Worm (Caenorhabditis elegans) whole organism, mixed stage, embryonic: ENCODE data around the gene K08H10.10.
A peak's percentile ranks its signal among the peaks of the same experiment; 100 is the strongest.

Source experiments
- bed-3 ChIP-seq: fragments of 200-800 bp; sonication (Bioruptor generic); optimal IDR thresholded peaks from 3 replicates; lab custom pipeline; 2018; ENCODE audit warnings: mild to moderate bottlenecking, missing genetic modification characterization, moderate library complexity, missing compliant biosample characterization
- blmp-1 ChIP-seq: fragments of 150-350 bp; optimal IDR thresholded peaks from 2 replicates; lab custom pipeline; 2014; ENCODE audit warnings: missing biosample characterization, missing genetic modification characterization
- elt-3 ChIP-seq: fragments of 150-350 bp; optimal IDR thresholded peaks from 2 replicates; lab custom pipeline; 2014; ENCODE audit warnings: missing biosample characterization, missing genetic modification characterization
- flh-1 ChIP-seq: fragments of 200-800 bp; sonication (Bioruptor generic); optimal IDR thresholded peaks from 2 replicates; lab custom pipeline; 2018; ENCODE audit warnings: mild to moderate bottlenecking, missing genetic modification characterization, moderate library complexity, missing compliant biosample characterization
- lsy-2 ChIP-seq: fragments of 150-350 bp; optimal IDR thresholded peaks from 2 replicates; lab custom pipeline; 2014; ENCODE audit warnings: missing biosample characterization, missing genetic modification characterization
- mab-5 ChIP-seq: fragments of 150-350 bp; optimal IDR thresholded peaks from 2 replicates; lab custom pipeline; 2014; ENCODE audit warnings: missing biosample characterization, missing genetic modification characterization
- nhr-12 ChIP-seq: fragments of 150-350 bp; optimal IDR thresholded peaks from 2 replicates; lab custom pipeline; 2014; ENCODE audit warnings: missing biosample characterization, missing genetic modification characterization
- nhr-2 ChIP-seq: fragments of 150-350 bp; optimal IDR thresholded peaks from 2 replicates; lab custom pipeline; 2014; ENCODE audit warnings: missing biosample characterization, missing genetic modification characterization
- pha-4 ChIP-seq: fragments of 150-350 bp; optimal IDR thresholded peaks from 2 replicates; lab custom pipeline; 2018; ENCODE audit warnings: missing biosample characterization, missing genetic modification reagents, missing genetic modification characterization
- snpc-4 ChIP-seq: fragments of 150-350 bp; optimal IDR thresholded peaks from 2 replicates; lab custom pipeline; 2014; ENCODE audit warnings: missing biosample characterization, missing genetic modification characterization
- unc-39 ChIP-seq: fragments of 150-350 bp; optimal IDR thresholded peaks from 2 replicates; lab custom pipeline; 2014; ENCODE audit warnings: missing biosample characterization, missing genetic modification characterization
- unc-62 ChIP-seq: fragments of 150-350 bp; optimal IDR thresholded peaks from 2 replicates; lab custom pipeline; 2014; ENCODE audit warnings: missing biosample characterization, missing genetic modification reagents, missing genetic modification characterization

ce11 chrV:10003315-10003969 is 2.6 kb downstream of the K08H10.10 start:
- TF ChIP-seq unc-62 (GFP tag; lab: Kevin White, UChicago): no peak
- no peak for TF ChIP-seq elt-3 (tag; lab: Kevin White, UChicago)
- no peak for TF ChIP-seq snpc-4 (tag; lab: Kevin White, UChicago)
- TF ChIP-seq bed-3: no peak
- no peak for TF ChIP-seq pha-4 (tag; lab: Kevin White, UChicago)
- TF ChIP-seq nhr-12 (tag; lab: Kevin White, UChicago): no peak
- no peak for TF ChIP-seq nhr-2
- TF ChIP-seq unc-39 (tag; lab: Kevin White, UChicago): no peak
- TF ChIP-seq blmp-1: no peak
- TF ChIP-seq flh-1: no peak
- no peak for TF ChIP-seq mab-5
- TF ChIP-seq lsy-2: peak; percentile 26
